Worm (Caenorhabditis elegans) whole organism, young adult: ENCODE data around the gene Y43F8A.2.

Source experiments
- B0261.1 ChIP-seq: sonication (generic microtip); optimal IDR thresholded peaks from 2 replicates; lab custom pipeline; 2016; ENCODE audit warnings: mild to moderate bottlenecking, missing genetic modification characterization, moderate library complexity, missing compliant biosample characterization
- C17E4.6 ChIP-seq: fragments of 200-800 bp; sonication (Bioruptor generic); IDR thresholded peaks from 2 replicates; pipeline ENCODE4 v1.3.6; 2022; ENCODE audit warnings: missing genetic modification reagents, missing genetic modification characterization, missing compliant biosample characterization
- F22D6.2 ChIP-seq: sonication (generic microtip); optimal IDR thresholded peaks from 2 replicates; lab custom pipeline; 2016; ENCODE audit warnings: mild to moderate bottlenecking, missing genetic modification characterization, missing compliant biosample characterization
- F23B12.7 ChIP-seq: sonication (generic microtip); optimal IDR thresholded peaks from 2 replicates; lab custom pipeline; 2017; ENCODE audit warnings: missing genetic modification characterization, mild to moderate bottlenecking, missing compliant biosample characterization, antibody characterized with exemption, moderate library complexity; ENCODE audit not compliant: insufficient read depth
- F52B5.7 ChIP-seq: sonication (generic microtip); optimal IDR thresholded peaks from 2 replicates; lab custom pipeline; 2016; ENCODE audit warnings: mild to moderate bottlenecking, missing genetic modification characterization, missing compliant biosample characterization
- F57C9.4 ChIP-seq: sonication (generic microtip); optimal IDR thresholded peaks from 2 replicates; lab custom pipeline; 2017; ENCODE audit warnings: mild to moderate bottlenecking, missing genetic modification characterization, missing compliant biosample characterization
- K11D2.4 ChIP-seq: fragments of 200-800 bp; sonication (Bioruptor generic); IDR thresholded peaks from 2 replicates; pipeline ENCODE4 v1.3.6; 2022; ENCODE audit warnings: missing genetic modification reagents, missing genetic modification characterization, missing compliant biosample characterization
- Y53G8AR.9 ChIP-seq: fragments of 200-800 bp; sonication (Bioruptor generic); conservative IDR thresholded peaks from 2 replicates; pipeline ENCODE4 v1.3.6; 2022; ENCODE audit warnings: missing genetic modification reagents, missing genetic modification characterization, missing compliant biosample characterization
- Y67H2A.10 ChIP-seq: fragments of 200-800 bp; sonication (Bioruptor generic); conservative IDR thresholded peaks from 2 replicates; pipeline ENCODE4 v1.3.6; 2022; ENCODE audit warnings: missing genetic modification reagents, missing genetic modification characterization, missing compliant biosample characterization
- Y79H2A.3 ChIP-seq: fragments of 200-800 bp; sonication (Bioruptor generic); conservative IDR thresholded peaks from 2 replicates; pipeline ENCODE4 v1.3.6; 2022; ENCODE audit warnings: missing genetic modification reagents, missing genetic modification characterization, missing compliant biosample characterization
- attf-5 ChIP-seq: fragments of 200-800 bp; sonication (Bioruptor generic); optimal IDR thresholded peaks from 2 replicates; lab custom pipeline; 2018; ENCODE audit warnings: mild to moderate bottlenecking, missing genetic modification characterization, missing compliant biosample characterization
- bed-1 ChIP-seq: fragments of 200-800 bp; sonication (Bioruptor generic); IDR thresholded peaks from 2 replicates; pipeline ENCODE4 v1.3.6; 2022; ENCODE audit warnings: missing genetic modification reagents, missing genetic modification characterization, missing compliant biosample characterization
- bed-2 ChIP-seq: fragments of 200-800 bp; sonication (Bioruptor generic); IDR thresholded peaks from 2 replicates; pipeline ENCODE4 v1.3.6; 2022; ENCODE audit warnings: missing genetic modification reagents, missing genetic modification characterization, missing compliant biosample characterization
- ceh-100 ChIP-seq: fragments of 200-800 bp; sonication (Bioruptor generic); IDR thresholded peaks from 2 replicates; pipeline ENCODE4 v1.3.6; 2022; ENCODE audit warnings: missing genetic modification reagents, missing genetic modification characterization, missing compliant biosample characterization
- ceh-58 ChIP-seq: fragments of 200-800 bp; sonication (Bioruptor generic); IDR thresholded peaks from 2 replicates; pipeline ENCODE4 v1.3.6; 2022; ENCODE audit warnings: missing genetic modification characterization, missing compliant biosample characterization
- chd-7 ChIP-seq: sonication (generic microtip); optimal IDR thresholded peaks from 2 replicates; lab custom pipeline; 2016; ENCODE audit warnings: mild to moderate bottlenecking, missing genetic modification characterization, moderate library complexity, missing compliant biosample characterization
- dox-1 ChIP-seq: fragments of 200-800 bp; sonication (Bioruptor generic); IDR thresholded peaks from 2 replicates; pipeline ENCODE4 v1.3.6; 2022; ENCODE audit warnings: missing genetic modification reagents, missing genetic modification characterization, missing compliant biosample characterization
- egl-18 ChIP-seq: fragments of 200-800 bp; sonication (Bioruptor generic); IDR thresholded peaks from 2 replicates; pipeline ENCODE4 v1.3.6; 2022; ENCODE audit warnings: missing genetic modification reagents, missing genetic modification characterization, missing compliant biosample characterization
- gei-17 ChIP-seq: fragments of 200-800 bp; sonication (Bioruptor generic); optimal IDR thresholded peaks from 2 replicates; lab custom pipeline; 2018; ENCODE audit warnings: mild to moderate bottlenecking, missing genetic modification characterization, missing compliant biosample characterization
- him-1 ChIP-seq: sonication (generic microtip); optimal IDR thresholded peaks from 2 replicates; lab custom pipeline; 2016; ENCODE audit warnings: missing genotype, missing genetic modification reagents, missing genetic modification characterization, missing compliant biosample characterization
- hlh-12 ChIP-seq: sonication (generic microtip); optimal IDR thresholded peaks from 2 replicates; lab custom pipeline; 2016; ENCODE audit warnings: missing genetic modification characterization, missing compliant biosample characterization
- lin-26 ChIP-seq: fragments of 200-800 bp; sonication (Bioruptor generic); IDR thresholded peaks from 2 replicates; pipeline ENCODE4 v1.3.6; 2022; ENCODE audit warnings: missing genetic modification reagents, missing genetic modification characterization, missing compliant biosample characterization
- lir-1 ChIP-seq: fragments of 200-800 bp; sonication (Bioruptor generic); conservative IDR thresholded peaks from 2 replicates; pipeline ENCODE4 v1.3.6; 2022; ENCODE audit warnings: missing genetic modification reagents, missing genetic modification characterization, missing compliant biosample characterization
- madf-6 ChIP-seq: fragments of 200-800 bp; sonication (Bioruptor generic); IDR thresholded peaks from 2 replicates; pipeline ENCODE4 v1.3.6; 2022; ENCODE audit warnings: missing genetic modification reagents, missing genetic modification characterization, missing compliant biosample characterization
- madf-8 ChIP-seq: fragments of 200-800 bp; sonication (Bioruptor generic); conservative IDR thresholded peaks from 2 replicates; pipeline ENCODE4 v1.3.6; 2022; ENCODE audit warnings: missing genetic modification reagents, missing genetic modification characterization, missing compliant biosample characterization
- nhr-27 ChIP-seq: fragments of 200-800 bp; sonication (Bioruptor generic); optimal IDR thresholded peaks from 2 replicates; lab custom pipeline; 2018; ENCODE audit warnings: mild to moderate bottlenecking, missing genetic modification characterization, moderate library complexity, missing compliant biosample characterization
- pbrm-1 ChIP-seq: fragments of 200-800 bp; sonication (Bioruptor generic); IDR thresholded peaks from 2 replicates; pipeline ENCODE4 v1.3.6; 2022; ENCODE audit warnings: missing genetic modification reagents, missing genetic modification characterization, missing compliant biosample characterization
- rec-8 ChIP-seq, 2 experiments: sonication (generic microtip); optimal IDR thresholded peaks; 2 replicates each; lab custom pipeline; 2016; ENCODE audit warnings: mild to moderate bottlenecking in 2 of 2, missing genetic modification characterization in 2 of 2, missing genetic modification reagents in 2 of 2, missing genotype in 2 of 2, missing biosample characterization in 1 of 2, missing compliant biosample characterization in 1 of 2, moderate library complexity in 1 of 2
- rpc-1 ChIP-seq, 2 experiments: fragments of 150-350 bp in 1 of 2; sonication (generic microtip) in 1 of 2; optimal IDR thresholded peaks; 2 replicates each; lab custom pipeline; 2014 to 2018; ENCODE audit warnings: missing biosample characterization in 1 of 2, missing genetic modification characterization in 1 of 2, missing genetic modification reagents in 1 of 2, missing genotype in 1 of 2
- snpc-1.3 ChIP-seq: sonication (generic microtip); optimal IDR thresholded peaks from 2 replicates; lab custom pipeline; 2017; ENCODE audit warnings: missing genetic modification characterization, mild to moderate bottlenecking, missing compliant biosample characterization, antibody characterized with exemption, moderate library complexity, missing genotype, missing genetic modification reagents; ENCODE audit not compliant: insufficient read depth
- tbp1 ChIP-seq: fragments of 200-800 bp; sonication (Bioruptor generic); optimal IDR thresholded peaks from 2 replicates; lab custom pipeline; 2018; ENCODE audit warnings: mild to moderate bottlenecking, missing genetic modification characterization, missing compliant biosample characterization
- tlf-1 ChIP-seq: fragments of 200-800 bp; sonication (Bioruptor generic); optimal IDR thresholded peaks from 2 replicates; lab custom pipeline; 2018; ENCODE audit warnings: mild to moderate bottlenecking, missing genetic modification characterization, missing compliant biosample characterization
- ztf-18 ChIP-seq: sonication (generic microtip); optimal IDR thresholded peaks from 2 replicates; lab custom pipeline; 2016; ENCODE audit warnings: missing genotype, mild to moderate bottlenecking, missing genetic modification characterization, missing compliant biosample characterization
- ztf-22 ChIP-seq: fragments of 200-800 bp; sonication (Bioruptor generic); optimal IDR thresholded peaks from 2 replicates; lab custom pipeline; 2018; ENCODE audit warnings: mild to moderate bottlenecking, missing genetic modification characterization, moderate library complexity, missing compliant biosample characterization
- ztf-28 ChIP-seq: fragments of 200-800 bp; sonication (Bioruptor generic); IDR thresholded peaks from 2 replicates; pipeline ENCODE4 v1.3.6; 2022; ENCODE audit warnings: missing genetic modification reagents, missing genetic modification characterization, missing compliant biosample characterization

Gene Y43F8A.2

DNA sequence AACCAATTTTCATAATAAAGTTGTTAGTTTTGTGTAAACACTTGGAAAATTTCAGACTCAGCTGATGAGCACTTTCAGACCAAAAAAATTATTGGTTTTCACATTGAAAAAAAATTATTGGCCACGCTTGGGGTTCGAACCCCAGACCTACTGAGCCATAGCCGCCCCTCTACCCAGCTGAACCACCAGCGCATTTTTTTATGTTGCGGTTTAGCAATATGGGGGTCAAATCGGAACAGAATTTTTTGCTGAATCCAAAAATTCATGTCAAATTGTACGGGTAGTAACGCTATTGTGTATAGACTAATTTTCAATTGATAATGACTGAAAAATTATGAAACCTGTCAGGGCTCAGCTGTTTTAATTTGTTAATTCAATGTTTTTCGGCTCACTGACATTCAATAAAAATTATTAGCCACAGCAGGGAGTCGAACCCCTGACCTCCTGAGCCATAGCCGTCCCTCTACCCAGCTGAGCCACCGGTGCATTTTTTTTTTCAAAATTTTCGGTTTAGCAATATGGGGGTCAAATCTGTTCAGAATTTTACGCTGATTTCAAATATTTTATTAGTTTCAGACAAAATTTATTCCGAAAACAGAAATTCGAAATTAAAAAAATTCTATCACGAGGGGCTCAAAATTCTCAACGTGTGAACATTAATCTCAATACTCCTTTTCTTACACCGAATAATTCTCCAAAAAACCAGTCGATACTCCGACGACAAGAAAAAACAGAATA lies 25.4 kb downstream of the Y43F8A.2 start:
- TF ChIP-seq F23B12.7 (tag; lab: Kevin White, UChicago) (no peak), Y53G8AR.9 (no peak), rpc-1 (optimal IDR thresholded peaks at IDR 0.05; lab: Kevin White, UChicago) (peak; percentile 22), rpc-1 (tag; optimal IDR thresholded peaks at IDR 0.05; lab: Kevin White, UChicago) (peak; percentile 66), bed-2 (no peak), C17E4.6 (GFP tag; lab: Robert Waterston, UW) (no peak), ztf-28 (GFP tag; lab: Robert Waterston, UW) (no peak), chd-7 (tag; lab: Kevin White, UChicago) (no peak), hlh-12 (no peak), egl-18 (GFP tag; lab: Robert Waterston, UW) (no peak), nhr-27 (tag; lab: Kevin White, UChicago) (no peak), Y67H2A.10 (GFP tag; lab: Robert Waterston, UW) (no peak), pbrm-1 (GFP tag; lab: Robert Waterston, UW) (no peak), Y79H2A.3 (no peak), bed-1 (no peak), lir-1 (GFP tag; lab: Robert Waterston, UW) (no peak), ztf-18 (tag; lab: Kevin White, UChicago) (peak; percentile 4), madf-6 (GFP tag; lab: Robert Waterston, UW) (no peak), F22D6.2 (tag; lab: Kevin White, UChicago) (no peak), B0261.1 (tag; lab: Kevin White, UChicago) (peak; percentile 37), tlf-1 (GFP tag; lab: Kevin White, UChicago) (no peak), snpc-1.3 (tag; lab: Kevin White, UChicago) (no peak), lin-26 (GFP tag; lab: Robert Waterston, UW) (no peak), F57C9.4 (no peak), tbp1 (GFP tag; lab: Kevin White, UChicago) (peak; percentile 78), ceh-100 (no peak), ceh-58 (GFP tag; lab: Robert Waterston, UW) (no peak), him-1 (tag; lab: Kevin White, UChicago) (no peak)
- TF ChIP-seq, all 124 proteins: peak for 4

DNA sequence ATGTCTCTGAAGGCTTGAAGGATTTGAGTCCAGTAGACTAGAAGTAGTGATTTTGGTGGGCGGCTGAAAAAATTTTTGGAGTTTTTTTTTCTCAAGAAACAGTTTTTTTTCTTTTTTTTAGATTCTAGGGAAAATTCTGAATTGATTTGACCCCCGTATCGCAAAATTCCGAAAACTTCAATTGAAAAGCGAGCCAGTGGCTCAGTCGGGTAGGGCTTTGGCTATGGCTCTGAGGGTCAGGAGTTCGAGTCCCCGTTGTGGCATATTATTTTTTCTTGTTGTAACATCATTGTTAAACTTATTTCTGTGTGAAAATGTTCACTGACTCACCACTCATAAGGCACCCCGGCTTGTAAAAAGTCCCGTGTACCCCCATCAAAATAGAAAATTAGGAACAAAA lies 27.0 kb downstream of the Y43F8A.2 start:
- no peak for TF ChIP-seq lir-1 (GFP tag; lab: Robert Waterston, UW)
- no peak for TF ChIP-seq F52B5.7 (tag; lab: Kevin White, UChicago)
- no peak for TF ChIP-seq rec-8 (tag; optimal IDR thresholded peaks at IDR 0.05; lab: Kevin White, UChicago)
- TF ChIP-seq rpc-1 (optimal IDR thresholded peaks at IDR 0.05; lab: Kevin White, UChicago) = peak; percentile 8
- peak; percentile 56 for TF ChIP-seq rpc-1 (tag; optimal IDR thresholded peaks at IDR 0.05; lab: Kevin White, UChicago)
- no peak for TF ChIP-seq dox-1 (GFP tag; lab: Robert Waterston, UW)
- no peak for TF ChIP-seq madf-8 (GFP tag; lab: Robert Waterston, UW)
- TF ChIP-seq ztf-22 (GFP tag; lab: Kevin White, UChicago) = no peak
- no peak for TF ChIP-seq attf-5 (GFP tag; lab: Kevin White, UChicago)
- no peak for TF ChIP-seq F57C9.4
- TF ChIP-seq K11D2.4 (GFP tag; lab: Robert Waterston, UW) = no peak
- peak; percentile 64 for TF ChIP-seq tbp1 (GFP tag; lab: Kevin White, UChicago)
- no peak for TF ChIP-seq gei-17 (GFP tag; lab: Kevin White, UChicago)
- TF ChIP-seq, all 124 proteins: peak for 2
